Worm (Caenorhabditis elegans) whole organism, L4 larva: ENCODE measurements around the gene zip-5.

Source experiments
- F49E8.2 ChIP-seq: sonication (generic microtip); optimal IDR thresholded peaks from 2 replicates; lab custom pipeline; 2016; ENCODE audit warnings: missing compliant biosample characterization, mild to moderate bottlenecking, missing genetic modification characterization, borderline replicate concordance
- T20F7.1 ChIP-seq: fragments of 200-800 bp; sonication (Bioruptor generic); optimal IDR thresholded peaks from 2 replicates; lab custom pipeline; 2018; ENCODE audit warnings: mild to moderate bottlenecking, missing genetic modification characterization, missing compliant biosample characterization
- T26A8.4 ChIP-seq: fragments of 200-800 bp; sonication (Bioruptor generic); IDR thresholded peaks from 2 replicates; pipeline ENCODE4 v1.3.6; 2022; ENCODE audit warnings: missing genetic modification characterization, missing compliant biosample characterization
- Y105C5A.15 ChIP-seq: fragments of 200-800 bp; sonication (Bioruptor generic); IDR thresholded peaks from 2 replicates; pipeline ENCODE4 v1.3.6; 2022; ENCODE audit warnings: missing genetic modification characterization, missing compliant biosample characterization
- aha-1 ChIP-seq: fragments of 150-350 bp; peaks from one replicate; lab custom pipeline; 2014; ENCODE audit warnings: missing biosample characterization, missing genetic modification characterization
- attf-4 ChIP-seq: sonication (generic microtip); optimal IDR thresholded peaks from 3 replicates; lab custom pipeline; 2017; ENCODE audit warnings: missing biosample characterization, missing genetic modification characterization
- daf-16 ChIP-seq, 3 experiments: sonication (generic microtip); optimal IDR thresholded peaks; 2 replicates each; lab custom pipeline; 2016 to 2017; ENCODE audit warnings: missing genetic modification characterization in 3 of 3, missing genetic modification reagents in 3 of 3, mild to moderate bottlenecking in 2 of 3, missing compliant biosample characterization in 2 of 3, missing biosample characterization in 1 of 3, moderate library complexity in 1 of 3
- dpl-1 ChIP-seq: fragments of 150-350 bp; optimal IDR thresholded peaks from 2 replicates; lab custom pipeline; 2014; ENCODE audit warnings: missing biosample characterization, missing genetic modification reagents, missing genetic modification characterization
- fos-1 ChIP-seq: fragments of 150-350 bp; optimal IDR thresholded peaks from 2 replicates; lab custom pipeline; 2014; ENCODE audit warnings: missing biosample characterization, missing genetic modification characterization
- gei-8 ChIP-seq: fragments of 200-800 bp; sonication (Bioruptor generic); optimal IDR thresholded peaks from 2 replicates; lab custom pipeline; 2018; ENCODE audit warnings: mild to moderate bottlenecking, missing genetic modification characterization, missing compliant biosample characterization
- hlh-30 ChIP-seq: sonication (generic microtip); optimal IDR thresholded peaks from 2 replicates; lab custom pipeline; 2017; ENCODE audit warnings: antibody characterized with exemption, mild to moderate bottlenecking, missing genetic modification characterization, missing compliant biosample characterization; ENCODE audit not compliant: insufficient read depth
- hmg-1.1 ChIP-seq: fragments of 200-800 bp; sonication (Bioruptor generic); IDR thresholded peaks from 2 replicates; pipeline ENCODE4 v1.3.6; 2022; ENCODE audit warnings: missing genetic modification reagents, missing genetic modification characterization, missing compliant biosample characterization
- lin-1 ChIP-seq: fragments of 200-800 bp; sonication (Bioruptor generic); IDR thresholded peaks from 2 replicates; pipeline ENCODE4 v1.3.6; 2022; ENCODE audit warnings: missing genetic modification reagents, missing genetic modification characterization, missing compliant biosample characterization
- lin-13 ChIP-seq: fragments of 150-350 bp; optimal IDR thresholded peaks from 2 replicates; lab custom pipeline; 2014; ENCODE audit warnings: missing biosample characterization, missing genetic modification reagents, missing genetic modification characterization
- lin-15B ChIP-seq: fragments of 150-350 bp; sonication (generic microtip); optimal IDR thresholded peaks from 3 replicates; lab custom pipeline; 2014; ENCODE audit warnings: missing biosample characterization, missing genetic modification characterization
- lin-39 ChIP-seq: fragments of 150-350 bp; optimal IDR thresholded peaks from 2 replicates; lab custom pipeline; 2014; ENCODE audit warnings: missing biosample characterization, missing genetic modification reagents, missing genetic modification characterization
- nhr-11 ChIP-seq: fragments of 150-350 bp; optimal IDR thresholded peaks from 2 replicates; lab custom pipeline; 2014; ENCODE audit warnings: missing biosample characterization, missing genetic modification characterization
- nhr-25 ChIP-seq: sonication (generic microtip); optimal IDR thresholded peaks from 2 replicates; lab custom pipeline; 2017; ENCODE audit warnings: missing genetic modification characterization, mild to moderate bottlenecking, missing compliant biosample characterization, antibody characterized with exemption, moderate library complexity, borderline replicate concordance; ENCODE audit not compliant: insufficient read depth
- nhr-28 ChIP-seq: fragments of 150-350 bp; optimal IDR thresholded peaks from 2 replicates; lab custom pipeline; 2014; ENCODE audit warnings: missing biosample characterization, missing genetic modification characterization
- nhr-41 ChIP-seq: fragments of 200-800 bp; sonication (Bioruptor generic); IDR thresholded peaks from 2 replicates; pipeline ENCODE4 v1.3.6; 2022; ENCODE audit warnings: missing genetic modification reagents, missing genetic modification characterization, missing compliant biosample characterization
- nhr-48 ChIP-seq: sonication (generic microtip); optimal IDR thresholded peaks from 2 replicates; lab custom pipeline; 2016; ENCODE audit warnings: mild to moderate bottlenecking, missing genetic modification characterization, missing compliant biosample characterization
- pha-4 ChIP-seq, 2 experiments: fragments of 150-350 bp in 1 of 2; fragments of 200-800 bp in 1 of 2; sonication (Bioruptor generic) in 1 of 2; IDR thresholded peaks in 1 of 2; optimal IDR thresholded peaks in 1 of 2; 2 replicates each; pipeline versions ENCODE4 v1.3.6 to Lab custom; 2014 to 2022; ENCODE audit warnings: missing genetic modification characterization in 2 of 2, missing genetic modification reagents in 2 of 2, missing biosample characterization in 1 of 2, missing compliant biosample characterization in 1 of 2
- php-3 ChIP-seq: fragments of 200-800 bp; sonication (Bioruptor generic); IDR thresholded peaks from 2 replicates; pipeline ENCODE4 v1.3.6; 2022; ENCODE audit warnings: missing genetic modification reagents, missing genetic modification characterization, missing compliant biosample characterization
- pqm-1 ChIP-seq: sonication (generic microtip); optimal IDR thresholded peaks from 2 replicates; lab custom pipeline; 2017; ENCODE audit warnings: missing biosample characterization, missing genetic modification characterization
- sdz-12 ChIP-seq: fragments of 200-800 bp; sonication (Bioruptor generic); optimal IDR thresholded peaks from 2 replicates; lab custom pipeline; 2018; ENCODE audit warnings: mild to moderate bottlenecking, missing genetic modification characterization, missing compliant biosample characterization
- skn-1 ChIP-seq: fragments of 150-350 bp; optimal IDR thresholded peaks from 2 replicates; lab custom pipeline; 2014; ENCODE audit warnings: missing biosample characterization, missing genetic modification characterization
- snpc-1.2 ChIP-seq: fragments of 200-800 bp; sonication (Bioruptor generic); IDR thresholded peaks from 2 replicates; pipeline ENCODE4 v1.3.6; 2022; ENCODE audit warnings: missing genetic modification reagents, missing genetic modification characterization, missing compliant biosample characterization
- snpc-4 ChIP-seq: fragments of 150-350 bp; optimal IDR thresholded peaks from 2 replicates; lab custom pipeline; 2014; ENCODE audit warnings: missing biosample characterization, missing genetic modification characterization
- spr-1 ChIP-seq: sonication (generic microtip); optimal IDR thresholded peaks from 2 replicates; lab custom pipeline; 2016; ENCODE audit warnings: mild to moderate bottlenecking, missing genetic modification characterization, missing compliant biosample characterization
- zfp-3 ChIP-seq: fragments of 200-800 bp; sonication (Bioruptor generic); conservative IDR thresholded peaks from 2 replicates; pipeline ENCODE4 v1.3.6; 2022; ENCODE audit warnings: missing genetic modification reagents, missing genetic modification characterization, missing compliant biosample characterization
- ztf-7 ChIP-seq: fragments of 150-350 bp; optimal IDR thresholded peaks from 2 replicates; lab custom pipeline; 2014; ENCODE audit warnings: missing biosample characterization, missing genetic modification characterization

zip-5 gene

DNA sequence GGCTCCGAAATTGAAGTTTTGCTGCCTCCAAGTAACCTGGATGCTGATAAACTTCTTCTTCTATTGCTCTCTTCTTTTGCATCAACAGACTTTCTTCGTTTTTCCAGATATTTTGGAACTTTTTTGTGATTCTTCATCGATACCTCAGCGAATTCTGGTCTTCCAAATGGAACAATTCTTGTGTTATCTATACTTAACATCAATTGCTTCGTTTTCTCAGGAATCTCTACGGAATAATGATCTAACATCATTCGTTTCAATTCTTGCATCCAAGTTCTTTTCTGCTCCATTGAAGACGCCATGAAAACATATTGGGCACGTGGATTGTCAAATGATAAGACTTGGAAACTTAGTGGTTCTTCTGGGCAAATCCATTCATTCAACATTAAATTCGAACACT is 11.6 kb downstream of the zip-5 start, which contains the start of gene F32F2.4:
TSS of gene F32F2.4 (plus strand) at position 301 of the 400 bp plus-strand sequence.
- TF ChIP-seq T20F7.1 (no peak), spr-1 (no peak), snpc-4 (no peak), Y105C5A.15 (GFP tag; lab: Robert Waterston, UW) (no peak), snpc-1.2 (GFP tag; lab: Robert Waterston, UW) (no peak), dpl-1 (GFP tag; lab: Kevin White, UChicago) (no peak), nhr-41 (no peak), nhr-48 (no peak)

ce11 chrV:13280382-13280781 is 16.0 kb downstream of the zip-5 start:
- peak; percentile 31 for TF ChIP-seq nhr-28 (tag; lab: Kevin White, UChicago)
- no peak for TF ChIP-seq lin-1 (GFP tag; lab: Robert Waterston, UW)

- TF ChIP-seq hmg-1.1 (GFP tag; lab: Robert Waterston, UW), result no peak
- TF ChIP-seq ztf-7 (tag; lab: Kevin White, UChicago), result no peak
- TF ChIP-seq pqm-1 (tag; lab: Kevin White, UChicago), result no peak
- TF ChIP-seq nhr-48, result no peak
- TF ChIP-seq lin-39 (tag; lab: Kevin White, UChicago), result no peak
- TF ChIP-seq Y105C5A.15 (GFP tag; lab: Robert Waterston, UW), result no peak
- TF ChIP-seq lin-13 (GFP tag; lab: Kevin White, UChicago), result no peak
Observed at ce11 chrV:13282958-13283357, 18.6 kb downstream of the zip-5 start.

DNA sequence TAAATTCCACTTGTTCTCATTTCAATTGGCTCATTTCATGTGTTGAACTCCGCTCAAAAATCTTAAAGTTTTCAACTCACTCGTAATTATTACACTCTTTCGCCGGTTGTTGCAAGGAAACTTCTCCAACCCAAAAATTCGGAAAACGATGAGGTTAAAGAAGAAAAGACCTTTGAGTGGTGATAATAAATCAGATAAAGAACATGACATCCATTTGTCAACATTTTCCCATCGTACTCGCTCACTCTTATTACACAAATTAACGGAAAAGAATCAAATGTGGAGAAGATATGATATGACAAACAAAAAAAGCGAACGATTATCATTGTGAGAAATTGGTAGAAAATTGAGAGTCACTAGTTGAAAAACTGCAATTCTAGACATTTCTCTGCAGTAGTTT is 20.9 kb downstream of the zip-5 start:
- no peak for TF ChIP-seq nhr-25 (tag; lab: Kevin White, UChicago)
- no peak for TF ChIP-seq daf-16 (GFP tag; optimal IDR thresholded peaks at IDR 0.05; lab: Kevin White, UChicago)
- TF ChIP-seq daf-16 (tag; optimal IDR thresholded peaks at IDR 0.05; lab: Kevin White, UChicago), result no peak
- TF ChIP-seq T26A8.4 (GFP tag; lab: Robert Waterston, UW), result no peak
- TF ChIP-seq nhr-28 (tag; lab: Kevin White, UChicago), result peak; percentile 33
- no peak for TF ChIP-seq lin-15B (tag; lab: Kevin White, UChicago)
- TF ChIP-seq ztf-7 (tag; lab: Kevin White, UChicago), result no peak
- TF ChIP-seq snpc-1.2 (GFP tag; lab: Robert Waterston, UW), result no peak
- TF ChIP-seq nhr-11 (tag; lab: Kevin White, UChicago), result peak; percentile 27
- TF ChIP-seq zfp-3 (GFP tag; lab: Robert Waterston, UW), result no peak
- TF ChIP-seq F49E8.2 (tag; lab: Kevin White, UChicago), result no peak

DNA sequence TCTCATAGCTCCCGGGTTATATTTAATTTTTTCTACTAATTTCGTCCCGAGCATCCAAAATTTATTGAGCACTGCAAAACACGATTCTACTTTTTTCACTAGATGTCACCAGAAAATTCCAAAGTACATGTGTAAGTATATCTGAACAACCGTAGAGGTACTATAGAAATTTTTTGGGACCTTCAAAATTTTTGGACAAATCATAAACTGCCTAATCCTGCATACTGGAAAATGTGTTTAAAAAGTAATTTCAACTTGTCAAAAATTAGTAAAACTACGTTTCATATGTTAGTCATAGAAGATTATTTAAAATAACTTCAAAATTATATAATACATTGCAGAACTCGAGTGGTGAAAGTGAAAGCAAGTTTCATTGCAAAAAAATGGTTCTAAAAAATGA is 22.2 kb downstream of the zip-5 start:
- TF ChIP-seq hlh-30 (no peak), aha-1 (tag; lab: Kevin White, UChicago) (peak; percentile 91)

DNA sequence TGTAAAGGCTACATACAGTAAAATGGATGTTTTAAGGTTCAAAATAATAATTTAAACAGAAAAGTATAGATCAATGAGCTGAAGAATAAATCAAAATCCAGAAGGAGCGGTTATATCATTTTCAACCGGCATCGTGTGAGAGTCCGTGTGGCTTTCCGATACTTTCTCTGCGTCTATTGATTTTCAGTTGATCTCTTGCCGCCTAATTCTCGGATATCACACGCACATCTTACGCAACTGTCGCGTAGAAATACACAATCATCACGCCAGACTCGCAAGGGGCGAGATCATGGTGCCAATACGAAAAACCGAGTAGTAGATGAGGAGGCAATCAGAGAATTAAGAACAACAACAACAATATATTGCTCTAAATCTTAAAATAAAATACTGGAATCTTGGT is 24.5 kb downstream of the zip-5 start:
- no peak for TF ChIP-seq T26A8.4 (GFP tag; lab: Robert Waterston, UW)
- TF ChIP-seq daf-16 (GFP tag; optimal IDR thresholded peaks at IDR 0.05; lab: Kevin White, UChicago), result peak in 1 of 2 experiments; percentile 36
- no peak for TF ChIP-seq daf-16 (tag; optimal IDR thresholded peaks at IDR 0.05; lab: Kevin White, UChicago)

DNA sequence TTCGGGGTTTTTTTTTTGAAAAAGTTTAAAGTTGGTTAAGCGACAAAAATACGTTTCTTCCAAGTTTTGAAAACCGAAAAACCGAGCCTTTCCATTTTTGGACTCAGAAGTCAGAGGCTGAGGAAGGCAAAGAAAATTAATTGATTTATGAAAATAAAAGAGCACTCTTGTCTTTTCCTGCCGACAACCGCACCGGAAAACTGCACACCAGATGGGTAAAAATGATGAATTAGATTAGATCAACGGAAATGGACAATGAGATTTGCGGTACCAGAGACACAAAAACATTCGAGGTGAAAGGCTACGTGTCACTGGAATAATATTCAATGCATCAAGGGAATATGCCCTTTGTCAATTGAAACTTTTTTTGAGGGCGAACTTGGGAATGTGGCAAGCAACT is 30.2 kb downstream of the zip-5 start:
- TF ChIP-seq pha-4 (GFP tag; IDR thresholded peaks at IDR 0.05; lab: Robert Waterston, UW), result no peak
- TF ChIP-seq pha-4 (tag; optimal IDR thresholded peaks at IDR 0.05; lab: Kevin White, UChicago), result no peak
- TF ChIP-seq fos-1 (tag; lab: Kevin White, UChicago), result no peak
- no peak for TF ChIP-seq skn-1 (tag; lab: Kevin White, UChicago)
- no peak for TF ChIP-seq gei-8 (GFP tag; lab: Kevin White, UChicago)
- no peak for TF ChIP-seq sdz-12
- TF ChIP-seq snpc-1.2 (GFP tag; lab: Robert Waterston, UW), result no peak
- no peak for TF ChIP-seq spr-1
- TF ChIP-seq attf-4 (tag; lab: Kevin White, UChicago), result no peak
- TF ChIP-seq php-3, result no peak
- TF ChIP-seq T26A8.4 (GFP tag; lab: Robert Waterston, UW), result no peak
